Worm (Caenorhabditis elegans) whole organism, L2 larva: ENCODE measurements around the gene C31E10.5.

Experiments used
- nhr-10 ChIP-seq: sonication (generic microtip); optimal IDR thresholded peaks from 2 replicates; lab custom pipeline; 2017; ENCODE audit warnings: missing biosample characterization, missing genetic modification characterization
- nhr-11 ChIP-seq: fragments of 150-350 bp; optimal IDR thresholded peaks from 2 replicates; lab custom pipeline; 2014; ENCODE audit warnings: missing biosample characterization, missing genetic modification characterization
- nhr-21 ChIP-seq: fragments of 150-350 bp; optimal IDR thresholded peaks from 2 replicates; lab custom pipeline; 2014; ENCODE audit warnings: missing biosample characterization, missing genetic modification characterization
- nhr-237 ChIP-seq: fragments of 150-350 bp; optimal IDR thresholded peaks from 2 replicates; lab custom pipeline; 2014; ENCODE audit warnings: missing biosample characterization, missing genetic modification characterization
- unc-39 ChIP-seq: fragments of 150-350 bp; optimal IDR thresholded peaks from 2 replicates; lab custom pipeline; 2014; ENCODE audit warnings: missing biosample characterization, missing genetic modification characterization
- unc-62 ChIP-seq: fragments of 150-350 bp; optimal IDR thresholded peaks from 2 replicates; lab custom pipeline; 2014; ENCODE audit warnings: missing biosample characterization, missing genetic modification reagents, missing genetic modification characterization
- ztf-11 ChIP-seq: sonication (generic microtip); optimal IDR thresholded peaks from 2 replicates; lab custom pipeline; 2017; ENCODE audit warnings: missing biosample characterization, missing genetic modification characterization

ce11 chrX:13974448-13975071 lies 21.1 kb downstream of the C31E10.5 start:
- no peak for TF ChIP-seq nhr-237 (tag; lab: Kevin White, UChicago)
- no peak for TF ChIP-seq nhr-10 (tag; lab: Kevin White, UChicago)
- TF ChIP-seq ztf-11 (tag; lab: Kevin White, UChicago) = no peak
- TF ChIP-seq nhr-21 (tag; lab: Kevin White, UChicago) = peak; percentile 76
- no peak for TF ChIP-seq unc-39
- TF ChIP-seq nhr-11 (tag; lab: Kevin White, UChicago) = no peak
- peak; percentile 69 for TF ChIP-seq unc-62 (GFP tag; lab: Kevin White, UChicago)
